Fruit fly (Drosophila melanogaster) whole organism, embryonic: ENCODE results near the gene Der-2.

ENCODE experiments used
- Adf1 ChIP-seq: fragments of 200-800 bp; sonication (Bioruptor generic); IDR thresholded peaks from 2 replicates; pipeline ENCODE4 v1.3.6; 2022; ENCODE audit warnings: missing biosample characterization, missing genetic modification characterization
- B-H2 ChIP-seq: fragments of 200-800 bp; sonication (Bioruptor generic); optimal IDR thresholded peaks from 2 replicates; lab custom pipeline; 2018; ENCODE audit warnings: missing biosample characterization, mild to moderate bottlenecking, missing genetic modification characterization
- BEAF-32 ChIP-seq: fragments of 200-800 bp; sonication (Bioruptor generic); optimal IDR thresholded peaks from 3 replicates; lab custom pipeline; 2017; ENCODE audit warnings: missing biosample characterization, missing genetic modification characterization, mild to moderate bottlenecking, moderate library complexity, missing genetic modification reagents
- CG10209 ChIP-seq: fragments of 200-800 bp; sonication (Bioruptor generic); optimal IDR thresholded peaks from 3 replicates; lab custom pipeline; 2017; ENCODE audit warnings: missing biosample characterization, mild to moderate bottlenecking, missing genetic modification characterization, missing genetic modification reagents
- CG11247 ChIP-seq: fragments of 200-800 bp; sonication (Bioruptor generic); IDR thresholded peaks from 2 replicates; pipeline ENCODE4 v1.3.6; 2022; ENCODE audit warnings: missing biosample characterization, missing genetic modification characterization
- CG14860 ChIP-seq: fragments of 200-800 bp; sonication (Bioruptor generic); IDR thresholded peaks from 3 replicates; pipeline ENCODE4 v1.3.6; 2022; ENCODE audit warnings: missing biosample characterization, missing genetic modification characterization; ENCODE audit not compliant: partially characterized antibody
- CG16813 ChIP-seq: fragments of 200-800 bp; sonication (Bioruptor generic); IDR thresholded peaks from 3 replicates; pipeline ENCODE4 v1.3.6; 2022; ENCODE audit warnings: missing biosample characterization, missing genetic modification characterization; ENCODE audit not compliant: partially characterized antibody
- CG18476 ChIP-seq: fragments of 200-800 bp; sonication (Bioruptor generic); optimal IDR thresholded peaks from 2 replicates; lab custom pipeline; 2016; ENCODE audit warnings: missing biosample characterization, mild to moderate bottlenecking, missing genetic modification characterization
- CG2116 ChIP-seq: fragments of 200-800 bp; sonication (Bioruptor generic); optimal IDR thresholded peaks from 3 replicates; lab custom pipeline; 2018; ENCODE audit warnings: missing biosample characterization, mild to moderate bottlenecking, missing genetic modification characterization
- CG2129 ChIP-seq: fragments of 200-800 bp; sonication (Bioruptor generic); IDR thresholded peaks from 2 replicates; pipeline ENCODE4 v1.3.6; 2022; ENCODE audit warnings: missing biosample characterization, missing genetic modification characterization; ENCODE audit not compliant: partially characterized antibody
- CG34224 ChIP-seq: fragments of 200-800 bp; sonication (Bioruptor generic); IDR thresholded peaks from 3 replicates; pipeline ENCODE4 v1.3.6; 2022; ENCODE audit warnings: missing biosample characterization, missing genetic modification characterization; ENCODE audit not compliant: partially characterized antibody
- CG3847 ChIP-seq: fragments of 200-800 bp; sonication (Bioruptor generic); IDR thresholded peaks from 2 replicates; pipeline ENCODE4 v1.3.6; 2022; ENCODE audit warnings: missing biosample characterization, missing genetic modification characterization
- CG6854 ChIP-seq: fragments of 200-800 bp; sonication (Bioruptor generic); optimal IDR thresholded peaks from 3 replicates; lab custom pipeline; 2017; ENCODE audit warnings: missing biosample characterization, mild to moderate bottlenecking, missing genetic modification characterization
- CG7963 ChIP-seq: fragments of 200-800 bp; sonication (Bioruptor generic); IDR thresholded peaks from 3 replicates; pipeline ENCODE4 v1.3.6; 2022; ENCODE audit warnings: missing biosample characterization, missing genetic modification characterization; ENCODE audit not compliant: partially characterized antibody
- CG8359 ChIP-seq: fragments of 200-800 bp; sonication (Bioruptor generic); optimal IDR thresholded peaks from 2 replicates; lab custom pipeline; 2017; ENCODE audit warnings: missing biosample characterization, mild to moderate bottlenecking, missing genetic modification characterization, borderline replicate concordance
- CG9932 ChIP-seq: fragments of 200-800 bp; sonication (Bioruptor generic); IDR thresholded peaks from 2 replicates; pipeline ENCODE4 v1.3.6; 2022; ENCODE audit warnings: missing biosample characterization, missing genetic modification characterization
- CTCF ChIP-seq: fragments of 200-800 bp; sonication (Bioruptor generic); optimal IDR thresholded peaks from 2 replicates; lab custom pipeline; 2017; ENCODE audit warnings: missing biosample characterization, mild to moderate bottlenecking, missing genetic modification characterization, moderate library complexity
- D ChIP-seq, 2 experiments: fragments of 200-800 bp in 1 of 2; fragments of >200 bp in 1 of 2; sonication (Bioruptor generic) in 1 of 2; optimal IDR thresholded peaks; 2 replicates in 1 of 2; 3 replicates in 1 of 2; lab custom pipeline; 2017; ENCODE audit warnings: mild to moderate bottlenecking in 1 of 2, missing biosample characterization in 1 of 2, missing genetic modification characterization in 1 of 2, missing genetic modification reagents in 1 of 2
- Dbx ChIP-seq: fragments of 200-800 bp; sonication (Bioruptor generic); IDR thresholded peaks from 3 replicates; pipeline ENCODE4 v1.3.6; 2022; ENCODE audit warnings: missing biosample characterization, missing genetic modification characterization
- Dref ChIP-seq: fragments of 200-800 bp; sonication (Bioruptor generic); IDR thresholded peaks from 2 replicates; pipeline ENCODE4 v1.3.6; 2022; ENCODE audit warnings: missing biosample characterization, missing genetic modification characterization
- Ets65A ChIP-seq: fragments of 200-800 bp; sonication (Bioruptor generic); peaks from one replicate; lab custom pipeline; 2016; ENCODE audit warnings: missing biosample characterization, missing genetic modification characterization
- Kr ChIP-seq: fragments of 200-800 bp; sonication (Bioruptor generic); optimal IDR thresholded peaks from 2 replicates; lab custom pipeline; 2017; ENCODE audit warnings: missing biosample characterization, mild to moderate bottlenecking, missing genetic modification characterization
- MBD-R2 ChIP-seq: fragments of 200-800 bp; sonication (Bioruptor generic); IDR thresholded peaks from 2 replicates; pipeline ENCODE4 v1.3.6; 2022; ENCODE audit warnings: missing biosample characterization, missing genetic modification characterization
- Meics ChIP-seq: fragments of 200-800 bp; sonication (Bioruptor generic); optimal IDR thresholded peaks from 2 replicates; lab custom pipeline; 2017; ENCODE audit warnings: missing biosample characterization, mild to moderate bottlenecking, missing genetic modification characterization
- NC2α ChIP-seq: fragments of 200-800 bp; sonication (Bioruptor generic); optimal IDR thresholded peaks from 2 replicates; lab custom pipeline; 2016; ENCODE audit warnings: missing biosample characterization, missing genetic modification characterization
- Opbp ChIP-seq: fragments of 200-800 bp; sonication (Bioruptor generic); IDR thresholded peaks from 3 replicates; pipeline ENCODE4 v1.3.6; 2022; ENCODE audit warnings: missing biosample characterization, missing genetic modification characterization; ENCODE audit not compliant: partially characterized antibody
- Side ChIP-seq: fragments of 200-800 bp; sonication (Bioruptor generic); optimal IDR thresholded peaks from 2 replicates; lab custom pipeline; 2016; ENCODE audit warnings: missing biosample characterization, missing genetic modification characterization
- YL-1 ChIP-seq: fragments of 200-800 bp; sonication (Bioruptor generic); optimal IDR thresholded peaks from 3 replicates; lab custom pipeline; 2017; ENCODE audit warnings: missing biosample characterization, mild to moderate bottlenecking, missing genetic modification characterization
- abd-A ChIP-seq: fragments of 200-800 bp; sonication (Bioruptor generic); optimal IDR thresholded peaks from 3 replicates; lab custom pipeline; 2019; ENCODE audit warnings: missing biosample characterization, mild to moderate bottlenecking, missing genetic modification characterization, moderate library complexity
- ato ChIP-seq: fragments of 200-800 bp; sonication (Bioruptor generic); IDR thresholded peaks from 2 replicates; pipeline ENCODE4 v1.3.6; 2022; ENCODE audit warnings: missing biosample characterization, missing genetic modification characterization; ENCODE audit not compliant: partially characterized antibody
- bbx ChIP-seq: fragments of 200-800 bp; sonication (Bioruptor generic); IDR thresholded peaks from 2 replicates; pipeline ENCODE4 v1.3.6; 2022; ENCODE audit warnings: missing biosample characterization, missing genetic modification characterization; ENCODE audit not compliant: partially characterized antibody
- cad ChIP-seq: fragments of >200 bp; optimal IDR thresholded peaks from 2 replicates; lab custom pipeline; 2017; ENCODE audit warnings: missing biosample characterization, missing genetic modification characterization
- cg ChIP-seq: fragments of 200-800 bp; sonication (Bioruptor generic); optimal IDR thresholded peaks from 3 replicates; lab custom pipeline; 2019; ENCODE audit warnings: missing biosample characterization, mild to moderate bottlenecking, missing genetic modification characterization, moderate library complexity
- chinmo ChIP-seq: fragments of 200-800 bp; sonication (Bioruptor generic); IDR thresholded peaks from 4 replicates; pipeline ENCODE4 v1.3.6; 2022; ENCODE audit warnings: missing biosample characterization, missing genetic modification characterization; ENCODE audit not compliant: partially characterized antibody
- chn ChIP-seq: fragments of 200-800 bp; sonication (Bioruptor generic); optimal IDR thresholded peaks from 2 replicates; lab custom pipeline; 2016; ENCODE audit warnings: missing biosample characterization, missing genetic modification characterization
- fru ChIP-seq: fragments of >200 bp; optimal IDR thresholded peaks from 2 replicates; lab custom pipeline; 2017
- hb ChIP-seq: fragments of 200-800 bp; sonication (Bioruptor generic); IDR thresholded peaks from 3 replicates; pipeline ENCODE4 v1.3.6; 2022; ENCODE audit warnings: missing biosample characterization, missing genetic modification characterization; ENCODE audit not compliant: partially characterized antibody
- klu ChIP-seq: fragments of 200-800 bp; sonication (Bioruptor generic); IDR thresholded peaks from 2 replicates; pipeline ENCODE4 v1.3.6; 2022; ENCODE audit warnings: missing biosample characterization, missing genetic modification characterization
- mirr ChIP-seq: fragments of 200-800 bp; sonication (Bioruptor generic); optimal IDR thresholded peaks from 3 replicates; lab custom pipeline; 2018; ENCODE audit warnings: missing biosample characterization, mild to moderate bottlenecking, missing genetic modification characterization
- prd ChIP-seq, 3 experiments: fragments of >200 bp in 2 of 3; fragments of 200-800 bp in 1 of 3; sonication (Bioruptor generic) in 1 of 3; optimal IDR thresholded peaks in 2 of 3; IDR thresholded peaks in 1 of 3; 2 replicates in 2 of 3; 3 replicates in 1 of 3; pipeline versions ENCODE4 v1.3.6 to Lab custom; 2017 to 2022; ENCODE audit warnings: missing biosample characterization in 1 of 3, missing genetic modification characterization in 1 of 3
- pros ChIP-seq: fragments of 200-800 bp; sonication (Bioruptor generic); optimal IDR thresholded peaks from 3 replicates; lab custom pipeline; 2019; ENCODE audit warnings: missing biosample characterization, mild to moderate bottlenecking, missing genetic modification characterization, moderate library complexity
- pzg ChIP-seq: fragments of 200-800 bp; sonication (Bioruptor generic); optimal IDR thresholded peaks from 3 replicates; lab custom pipeline; 2018; ENCODE audit warnings: missing biosample characterization, mild to moderate bottlenecking, missing genetic modification characterization, moderate library complexity
- scrt ChIP-seq: fragments of 200-800 bp; sonication (Bioruptor generic); optimal IDR thresholded peaks from 2 replicates; lab custom pipeline; 2018; ENCODE audit warnings: missing biosample characterization, mild to moderate bottlenecking, missing genetic modification characterization, moderate library complexity
- sisA ChIP-seq: fragments of 200-800 bp; sonication (Bioruptor generic); IDR thresholded peaks from 2 replicates; pipeline ENCODE4 v1.3.6; 2022; ENCODE audit warnings: missing biosample characterization, missing genetic modification characterization
- stwl ChIP-seq: fragments of 200-800 bp; sonication (Bioruptor generic); optimal IDR thresholded peaks from 3 replicates; lab custom pipeline; 2018; ENCODE audit warnings: missing biosample characterization, mild to moderate bottlenecking, missing genetic modification characterization, moderate library complexity
- twi ChIP-seq: fragments of 200-800 bp; optimal IDR thresholded peaks from 2 replicates; lab custom pipeline; 2019; ENCODE audit warnings: missing biosample characterization, mild to moderate bottlenecking, missing genetic modification characterization, moderate library complexity
- zen ChIP-seq: fragments of 200-800 bp; sonication (Bioruptor generic); optimal IDR thresholded peaks from 3 replicates; lab custom pipeline; 2018; ENCODE audit warnings: missing biosample characterization, mild to moderate bottlenecking, missing genetic modification characterization, moderate library complexity

Gene Der-2

DNA sequence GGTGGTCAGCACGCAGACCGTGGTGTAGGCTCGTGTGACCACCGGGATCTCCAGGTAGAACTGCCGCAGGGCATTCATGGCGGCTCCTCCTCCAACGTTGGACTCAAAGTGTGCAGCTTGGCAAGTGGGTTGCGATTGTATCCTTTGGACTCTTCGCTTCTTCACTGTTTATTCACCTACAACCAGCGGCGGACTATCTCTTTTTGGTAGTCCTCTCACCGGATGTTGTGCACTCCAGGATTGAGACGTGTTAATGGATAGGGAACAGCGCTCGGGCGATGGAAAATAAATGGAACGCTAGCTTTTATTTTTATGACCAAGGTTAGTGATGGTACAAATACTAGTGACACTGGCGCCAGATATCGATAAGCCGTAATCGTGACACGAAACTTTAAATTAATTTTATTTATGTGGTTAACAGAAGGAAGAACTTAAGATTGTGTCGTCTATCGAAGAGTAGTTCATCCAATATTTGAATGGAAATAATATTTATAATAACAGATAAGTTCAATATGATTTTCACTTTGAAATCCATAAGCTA lies at the start of gene Der-2 (continued):
- peak; percentile 80 for TF ChIP-seq CG2129 (GFP tag; lab: Robert Waterston, UW)
- TF ChIP-seq Dref (GFP tag; lab: Robert Waterston, UW), result peak; percentile 75
- TF ChIP-seq YL-1 (GFP tag; lab: Kevin White, UChicago), result peak; percentile 5
- TF ChIP-seq BEAF-32 (GFP tag; lab: Kevin White, UChicago), result peak; percentile 77
- peak; percentile 79 for TF ChIP-seq ato (GFP tag; lab: Robert Waterston, UW)
- peak; percentile 96 for TF ChIP-seq CG34224 (GFP tag; lab: Robert Waterston, UW)
- peak; percentile 92 for TF ChIP-seq bbx (GFP tag; lab: Robert Waterston, UW)
- no peak for TF ChIP-seq Adf1 (GFP tag; lab: Robert Waterston, UW)
- peak; percentile 78 for TF ChIP-seq CG16813 (GFP tag; lab: Robert Waterston, UW)
- TF ChIP-seq CG2116 (GFP tag; lab: Kevin White, UChicago), result peak; percentile 8
- peak; percentile 92; the same call in 3 of the 4 replicates for TF ChIP-seq chinmo
- peak; percentile 77 for TF ChIP-seq MBD-R2 (GFP tag; lab: Robert Waterston, UW)
- TF ChIP-seq CG9932 (GFP tag; lab: Robert Waterston, UW), result 0 out of 2 replicates have a peak, but pooled peaks have one; percentile 3
- peak; percentile 42 for TF ChIP-seq pzg (GFP tag; lab: Kevin White, UChicago)
- TF ChIP-seq CG14860, result peak; percentile 74
- no peak for TF ChIP-seq CG10209 (GFP tag; lab: Kevin White, UChicago)
- TF ChIP-seq CG7963, result peak; percentile 77
- TF ChIP-seq CTCF, result peak; percentile 20
- no peak for TF ChIP-seq chn (GFP tag; lab: Kevin White, UChicago)
- no peak for TF ChIP-seq B-H2 (GFP tag; lab: Kevin White, UChicago)
- TF ChIP-seq CG11247 (GFP tag; lab: Robert Waterston, UW), result no peak
- TF ChIP-seq stwl, result peak; percentile 57
- TF ChIP-seq, all 482 proteins: peak for 53

dm6 chr3R:16530424-16530823 lies 46.4 kb upstream of the Der-2 start:
- TF ChIP-seq Side (GFP tag; lab: Kevin White, UChicago) (no peak), fru (lab: Kevin White, UChicago) (no peak), pros (no peak), cg (GFP tag; lab: Kevin White, UChicago) (peak; percentile 57), CG8359 (GFP tag; lab: Kevin White, UChicago) (peak; percentile 0), zen (tag; lab: Kevin White, UChicago) (peak; percentile 63), NC2α (GFP tag; lab: Kevin White, UChicago) (no peak), Kr (GFP tag; lab: Kevin White, UChicago) (no peak), CG3847 (GFP tag; lab: Robert Waterston, UW) (no peak), abd-A (peak; percentile 34), scrt (GFP tag; lab: Kevin White, UChicago) (peak; percentile 20), mirr (GFP tag; lab: Kevin White, UChicago) (peak; percentile 4)

- TF ChIP-seq CG18476 (GFP tag; lab: Kevin White, UChicago) (no peak), sisA (GFP tag; lab: Robert Waterston, UW) (peak; percentile 22; the same call in 1 of the 2 replicates), zen (tag; lab: Kevin White, UChicago) (peak; percentile 96), cad (GFP tag; lab: Kevin White, UChicago) (peak; percentile 82), CG16813 (GFP tag; lab: Robert Waterston, UW) (no peak), CG6854 (GFP tag; lab: Kevin White, UChicago) (no peak), Dbx (no peak), D (optimal IDR thresholded peaks at IDR 0.05; lab: Kevin White, UChicago) (peak; percentile 40), D (GFP tag; optimal IDR thresholded peaks at IDR 0.05; lab: Kevin White, UChicago) (no peak), Opbp (GFP tag; lab: Robert Waterston, UW) (0 out of 3 replicates have a peak, but pooled peaks have one; percentile 20), Ets65A (GFP tag; lab: Kevin White, UChicago) (peak; percentile 10), Meics (GFP tag; lab: Kevin White, UChicago) (no peak), prd (optimal IDR thresholded peaks at IDR 0.05; lab: Kevin White, UChicago) (no peak), prd (GFP tag; IDR thresholded peaks at IDR 0.05; lab: Robert Waterston, UW) (peak; percentile 19; the same call in 1 of the 3 replicates), hb (0 out of 3 replicates have a peak, but pooled peaks have one; percentile 39), twi (tag; lab: Kevin White, UChicago) (peak; percentile 53), klu (GFP tag; lab: Robert Waterston, UW) (no peak)
Measured at dm6 chr3R:16528429-16528828, 44.4 kb upstream of the Der-2 start.
